Worm (Caenorhabditis elegans): ENCODE data around the gene T07A5.7.

Gene T07A5.7

DNA sequence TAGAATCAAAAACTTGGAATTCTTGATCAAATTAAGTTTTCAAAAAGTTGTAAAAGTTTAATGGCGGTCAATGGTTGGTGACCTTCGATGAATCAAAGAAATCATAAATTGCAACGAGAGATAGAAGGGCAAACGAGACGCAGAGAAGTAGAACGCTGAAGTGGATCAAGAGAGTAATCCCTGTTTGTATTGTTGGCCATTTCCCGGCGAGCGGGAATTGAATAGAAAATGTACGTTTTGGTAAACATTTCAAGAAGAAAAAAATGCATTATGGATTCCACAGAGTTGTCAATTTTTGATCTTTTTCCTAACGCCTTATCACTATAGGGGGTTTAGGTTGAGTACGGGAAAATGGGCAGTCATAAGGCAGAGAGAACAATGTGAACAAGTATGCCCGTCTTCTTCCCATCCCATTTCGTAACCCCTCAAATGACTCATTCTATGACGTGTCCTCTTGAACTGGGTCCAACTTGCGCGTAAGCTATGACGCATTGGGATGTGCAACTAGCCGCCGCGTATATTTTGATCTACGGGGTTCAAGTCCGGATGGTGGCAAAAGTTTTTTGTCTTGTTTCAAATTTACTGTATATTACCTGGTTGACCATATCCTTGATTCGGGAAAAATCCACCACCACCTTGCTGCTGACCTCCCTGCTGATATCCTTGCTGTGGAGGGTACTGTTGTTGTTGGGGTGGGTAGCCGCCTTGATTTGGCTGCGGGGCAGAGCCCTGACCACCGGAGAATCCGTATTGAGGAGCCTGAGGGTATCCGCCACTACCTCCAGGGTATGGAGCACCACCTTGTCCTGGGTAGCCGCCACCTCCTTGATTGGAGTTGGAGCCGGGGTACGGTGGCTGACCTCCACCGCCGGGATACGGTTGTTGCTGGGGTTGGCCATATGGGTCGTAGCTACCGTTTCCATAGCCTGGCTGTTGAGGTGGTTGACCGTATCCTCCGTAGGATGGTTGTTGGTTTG is 17.9 kb upstream of the T07A5.7 start:
- no peak for TF ChIP-seq unc-120 (tag; optimal IDR thresholded peaks at IDR 0.05; ENCODE audit: poor library complexity, severe bottlenecking)
- no peak for TF ChIP-seq mab-5 (tag; optimal IDR thresholded peaks at IDR 0.05)
- TF ChIP-seq elt-1 (tag; optimal IDR thresholded peaks at IDR 0.05; ENCODE audit: borderline replicate concordance, insufficient read depth) = no peak
- no peak for TF ChIP-seq lsy-2 (tag; optimal IDR thresholded peaks at IDR 0.05)
- peak; percentile 19 for TF ChIP-seq pha-4 (tag; optimal IDR thresholded peaks at IDR 0.05)
- no peak for TF ChIP-seq ceh-83 (GFP tag; optimal IDR thresholded peaks at IDR 0.05)

DNA sequence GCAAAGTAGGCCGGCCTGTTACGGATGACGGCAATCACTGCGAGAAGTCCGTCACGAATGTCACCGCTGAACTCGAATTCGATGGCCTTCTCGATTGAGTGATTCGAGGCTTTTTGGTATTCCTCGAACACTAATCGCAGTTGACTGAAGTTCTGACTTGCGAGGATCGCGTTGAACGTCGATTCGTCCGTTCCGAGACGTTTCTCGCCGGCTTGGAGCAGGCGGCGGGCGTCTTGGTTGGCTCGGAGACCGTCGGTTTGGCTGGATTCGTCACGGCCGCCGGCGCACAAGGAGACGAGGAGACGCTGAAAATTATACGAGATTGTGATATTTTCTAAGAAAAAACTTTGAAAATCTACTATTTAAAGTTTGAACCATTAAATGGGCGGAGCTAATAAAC is 15.4 kb upstream of the T07A5.7 start:
- no peak for TF ChIP-seq nhr-2 (tag; optimal IDR thresholded peaks at IDR 0.05)

DNA sequence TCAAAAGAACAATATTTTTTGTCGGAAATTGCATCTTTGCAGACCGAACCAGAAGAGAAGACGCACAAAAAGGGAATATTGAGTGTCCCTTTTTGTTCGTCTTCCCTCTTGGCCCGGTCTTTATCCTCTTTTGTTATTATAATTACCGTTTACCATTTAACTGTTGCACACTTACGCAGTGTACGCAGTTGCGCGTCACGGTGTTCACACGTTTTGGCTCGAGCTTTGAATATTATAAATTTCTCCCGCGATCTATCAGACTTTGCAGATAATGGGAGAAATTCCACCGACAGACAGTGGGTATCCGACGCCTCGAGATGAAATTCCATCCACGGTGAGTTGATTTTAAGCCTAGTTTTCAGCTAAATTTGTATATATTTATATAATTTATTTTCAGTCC is 9.9 kb upstream of the T07A5.7 start, which contains the start of gene sas-7:
Gene sas-7, plus strand, starts transcription at position 232 of the 400 bp plus-strand sequence.
- TF ChIP-seq ceh-43 (GFP tag; optimal IDR thresholded peaks at IDR 0.05) = no peak
- no peak for TF ChIP-seq mab-5 (tag; optimal IDR thresholded peaks at IDR 0.05)
- no peak for TF ChIP-seq mep-1 (tag; optimal IDR thresholded peaks at IDR 0.05)
- no peak for TF ChIP-seq ces-1 (GFP tag; optimal IDR thresholded peaks at IDR 0.05)
- TF ChIP-seq cnd-1 (tag; optimal IDR thresholded peaks at IDR 0.05) = no peak
- no peak for TF ChIP-seq nhr-76 (tag; optimal IDR thresholded peaks at IDR 0.05)
- no peak for TF ChIP-seq nhr-28 (tag; optimal IDR thresholded peaks at IDR 0.05)
- TF ChIP-seq lsy-2 (tag; optimal IDR thresholded peaks at IDR 0.05) = no peak
- no peak for TF ChIP-seq unc-120 (tag; optimal IDR thresholded peaks at IDR 0.05; ENCODE audit: poor library complexity, severe bottlenecking)
- no peak for TF ChIP-seq pha-4 (tag; optimal IDR thresholded peaks at IDR 0.05)
- TF ChIP-seq blmp-1 (tag; optimal IDR thresholded peaks at IDR 0.05) = no peak
- no peak for TF ChIP-seq nhr-12 (tag; optimal IDR thresholded peaks at IDR 0.05)
- TF ChIP-seq drap-1 (GFP tag; optimal IDR thresholded peaks at IDR 0.05) = no peak
- TF ChIP-seq ztf-11 (tag; optimal IDR thresholded peaks at IDR 0.05) = no peak
- no peak for TF ChIP-seq ceh-83 (GFP tag; optimal IDR thresholded peaks at IDR 0.05)
- TF ChIP-seq bed-3 (GFP tag; optimal IDR thresholded peaks at IDR 0.05) = no peak
- TF ChIP-seq nhr-2 (tag; optimal IDR thresholded peaks at IDR 0.05) = no peak

DNA sequence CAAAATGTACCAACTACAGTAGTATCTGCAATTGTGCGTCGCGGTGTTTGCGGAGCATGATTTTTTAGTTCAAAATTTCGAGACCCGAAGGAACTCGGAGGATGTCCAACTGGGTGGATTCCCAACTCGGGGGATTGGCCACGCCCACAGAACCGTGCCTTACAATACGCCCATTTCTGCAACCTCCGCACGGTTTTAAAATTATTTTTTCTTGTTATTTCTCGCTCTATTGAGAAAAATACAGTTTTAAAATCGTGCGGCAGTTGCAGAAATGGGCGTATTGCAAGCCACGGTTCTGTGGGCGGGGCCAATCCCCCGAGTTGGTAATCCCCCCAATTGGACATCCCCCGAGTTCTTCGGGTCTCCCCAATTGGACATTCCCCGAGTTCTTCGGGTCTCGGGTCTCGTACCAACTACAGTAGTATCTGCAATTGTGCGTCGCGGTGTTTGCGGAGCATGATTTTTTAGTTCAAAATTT is 9.4 kb upstream of the T07A5.7 start:
- TF ChIP-seq lsy-2 (tag; optimal IDR thresholded peaks at IDR 0.05) = peak; percentile 1

DNA sequence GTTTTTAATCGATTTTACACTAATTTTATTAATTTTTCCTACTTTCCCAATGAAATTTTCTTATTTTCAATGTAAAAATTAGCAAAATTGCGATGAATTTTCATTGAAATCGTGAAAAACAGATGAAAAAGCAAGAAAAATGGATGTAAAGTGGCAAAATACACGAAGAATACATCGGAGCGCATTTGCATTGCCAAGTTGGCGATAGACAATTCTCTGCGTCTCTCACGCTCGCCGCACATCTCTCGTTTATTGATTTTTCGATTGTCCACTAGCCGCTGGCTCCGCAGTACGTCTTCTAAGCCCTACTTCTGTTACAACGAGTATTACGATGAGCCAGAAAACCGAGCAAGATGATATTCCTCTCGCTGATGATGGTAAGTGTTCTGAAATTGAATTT is 7.8 kb upstream of the T07A5.7 start, which contains the start of gene unc-69:
Gene unc-69, plus strand, starts transcription at position 185 of the 400 bp plus-strand sequence.
- TF ChIP-seq nhr-28 (tag; optimal IDR thresholded peaks at IDR 0.05) (no peak), unc-62 (GFP tag; optimal IDR thresholded peaks at IDR 0.05) (no peak), ztf-11 (tag; optimal IDR thresholded peaks at IDR 0.05) (no peak), unc-120 (tag; optimal IDR thresholded peaks at IDR 0.05; ENCODE audit: poor library complexity, severe bottlenecking) (peak; percentile 21), nhr-237 (tag; optimal IDR thresholded peaks at IDR 0.05) (no peak), hlh-1 (tag; optimal IDR thresholded peaks at IDR 0.05) (peak; percentile 44), mls-2 (tag; optimal IDR thresholded peaks at IDR 0.05) (no peak), ces-1 (GFP tag; optimal IDR thresholded peaks at IDR 0.05) (peak; percentile 60), lsy-2 (tag; optimal IDR thresholded peaks at IDR 0.05) (peak; percentile 46), lin-13 (tag; optimal IDR thresholded peaks at IDR 0.05) (peak; percentile 21), pha-4 (tag; optimal IDR thresholded peaks at IDR 0.05) (peak; percentile 69), mep-1 (tag; optimal IDR thresholded peaks at IDR 0.05) (peak; percentile 30), tbx-8 (GFP tag; optimal IDR thresholded peaks at IDR 0.05) (no peak)

DNA sequence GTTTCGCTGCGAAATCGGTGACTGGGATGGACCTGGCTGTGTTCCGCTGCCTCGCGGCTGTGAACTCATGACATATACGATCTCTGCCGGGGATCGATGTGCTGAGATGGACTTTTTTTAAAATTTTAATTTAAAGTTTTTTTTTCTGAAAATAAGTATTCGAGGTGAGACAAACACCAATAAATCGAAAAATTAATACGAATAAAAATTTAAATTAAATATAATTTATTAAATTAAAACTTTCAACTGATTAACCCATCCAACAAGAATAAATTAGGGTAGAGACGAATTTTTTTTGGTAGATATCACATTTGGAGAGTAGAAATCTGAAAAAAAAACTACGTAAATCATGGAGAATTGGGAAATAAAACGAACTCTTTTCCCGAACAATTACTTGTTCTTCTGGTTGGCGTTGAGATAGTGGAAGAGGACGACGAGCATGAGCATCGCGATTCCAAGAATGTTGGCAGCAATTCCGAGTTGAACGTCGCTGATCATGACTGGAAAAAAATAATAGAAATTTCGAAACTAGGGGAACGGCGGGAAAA is 7.2 kb upstream of the T07A5.7 start, which contains the start of the genes unc-50 and ostf-4:
Gene unc-50, minus strand, starts transcription at position 101 of the 548 bp plus-strand sequence.
Gene ostf-4, minus strand, starts transcription at position 498 of the 548 bp plus-strand sequence.
- TF ChIP-seq sptf-1 (tag; optimal IDR thresholded peaks at IDR 0.05) (no peak), hlh-1 (tag; optimal IDR thresholded peaks at IDR 0.05) (no peak), ceh-83 (GFP tag; optimal IDR thresholded peaks at IDR 0.05) (no peak), lin-32 (GFP tag; optimal IDR thresholded peaks at IDR 0.05) (no peak), flh-1 (GFP tag; optimal IDR thresholded peaks at IDR 0.05) (no peak), ceh-43 (GFP tag; optimal IDR thresholded peaks at IDR 0.05) (no peak), zip-8 (tag; optimal IDR thresholded peaks at IDR 0.05) (no peak), tbx-8 (GFP tag; optimal IDR thresholded peaks at IDR 0.05) (no peak), pha-4 (tag; optimal IDR thresholded peaks at IDR 0.05) (no peak), blmp-1 (tag; optimal IDR thresholded peaks at IDR 0.05) (no peak), lin-13 (tag; optimal IDR thresholded peaks at IDR 0.05) (no peak), cnd-1 (tag; optimal IDR thresholded peaks at IDR 0.05) (no peak), lsy-2 (tag; optimal IDR thresholded peaks at IDR 0.05) (no peak), nhr-12 (tag; optimal IDR thresholded peaks at IDR 0.05) (no peak), mls-2 (tag; optimal IDR thresholded peaks at IDR 0.05) (no peak), ceh-39 (tag; optimal IDR thresholded peaks at IDR 0.05) (no peak), ces-1 (GFP tag; optimal IDR thresholded peaks at IDR 0.05) (no peak), sem-2 (GFP tag; optimal IDR thresholded peaks at IDR 0.05) (no peak), unc-120 (tag; optimal IDR thresholded peaks at IDR 0.05; ENCODE audit: poor library complexity, severe bottlenecking) (no peak)
